Fruit fly (Drosophila melanogaster) S2 (cell line): Measurements from ENCODE around the gene CG32270.

Experiments
- CG8478 ChIP-seq: fragments of >200 bp; optimal IDR thresholded peaks from 2 replicates; lab custom pipeline; 2018
- CTCF ChIP-seq, 2 experiments: fragments of >200 bp; optimal IDR thresholded peaks; 2 replicates each; lab custom pipeline; 2018

Gene CG32270

dm6 chr3L:3186364-3186763 is 22.4 kb downstream of the CG32270 start, which contains the start of gene CG32284:
TSS of gene CG32284 (plus strand) at chr3L:3186664.
- TF ChIP-seq CTCF (optimal IDR thresholded peaks at IDR 0.05; lab: Kevin White, UChicago) (no peak), CG8478 (lab: Kevin White, UChicago) (no peak)

- no peak for TF ChIP-seq CTCF (optimal IDR thresholded peaks at IDR 0.05; lab: Kevin White, UChicago)
- no peak for TF ChIP-seq CG8478 (lab: Kevin White, UChicago)
These were observed 24.7 kb downstream of the CG32270 start, which contains the start of gene CG42494 for dm6 chr3L:3184104-3184503. TSS of gene CG42494 (plus strand) at chr3L:3184404.

- TF ChIP-seq CTCF (optimal IDR thresholded peaks at IDR 0.05; lab: Kevin White, UChicago) (no peak), CG8478 (lab: Kevin White, UChicago) (no peak)
These were observed 29.3 kb downstream of the CG32270 start for dm6 chr3L:3179474-3179873.

dm6 chr3L:3178530-3179096 is 30.2 kb downstream of the CG32270 start, which contains the start of the genes MnM and Girdin:
TSS of gene MnM (minus strand) at chr3L:3178580.
TSS of gene Girdin (plus strand) at chr3L:3178930.
- TF ChIP-seq CG8478 (lab: Kevin White, UChicago), result no peak
- TF ChIP-seq CTCF (optimal IDR thresholded peaks at IDR 0.05; lab: Kevin White, UChicago), result peak in 1 of 2 experiments; percentile 46

- TF ChIP-seq CTCF (optimal IDR thresholded peaks at IDR 0.05; lab: Kevin White, UChicago), result no peak
- no peak for TF ChIP-seq CG8478 (lab: Kevin White, UChicago)
These were observed 30.9 kb downstream of the CG32270 start for dm6 chr3L:3177872-3178271.

dm6 chr3L:3172445-3172844 is 36.3 kb downstream of the CG32270 start, which contains the start of gene CG14963:
TSS of gene CG14963 (minus strand) at chr3L:3172545.
- no peak for TF ChIP-seq CTCF (optimal IDR thresholded peaks at IDR 0.05; lab: Kevin White, UChicago)

- no peak for TF ChIP-seq CG8478 (lab: Kevin White, UChicago)
- no peak for TF ChIP-seq CTCF (optimal IDR thresholded peaks at IDR 0.05; lab: Kevin White, UChicago)
These were observed 39.7 kb downstream of the CG32270 start, which contains the start of the genes CG32278 and CG32281 for dm6 chr3L:3169107-3169506. TSS of gene CG32278 (plus strand) at chr3L:3169286. TSS of gene CG32281 (plus strand) at chr3L:3169375.

- TF ChIP-seq CG8478 (lab: Kevin White, UChicago), result no peak
- TF ChIP-seq CTCF (optimal IDR thresholded peaks at IDR 0.05; lab: Kevin White, UChicago), result no peak
These were observed 42.5 kb downstream of the CG32270 start, which contains the start of gene Asciz for dm6 chr3L:3166200-3166695. TSS of gene Asciz (minus strand) at chr3L:3166250.

dm6 chr3L:3165399-3165798 is 43.4 kb downstream of the CG32270 start:
- TF ChIP-seq CTCF (optimal IDR thresholded peaks at IDR 0.05; lab: Kevin White, UChicago), result no peak
- TF ChIP-seq CG8478 (lab: Kevin White, UChicago), result no peak

dm6 chr3L:3164951-3165350 is 43.8 kb downstream of the CG32270 start, which contains the start of gene CG32280:
TSS of gene CG32280 (plus strand) at chr3L:3165181.
- no peak for TF ChIP-seq CG8478 (lab: Kevin White, UChicago)
- no peak for TF ChIP-seq CTCF (optimal IDR thresholded peaks at IDR 0.05; lab: Kevin White, UChicago)

dm6 chr3L:3162584-3162983 is 46.2 kb downstream of the CG32270 start:
- TF ChIP-seq CG8478 (lab: Kevin White, UChicago) (no peak), CTCF (optimal IDR thresholded peaks at IDR 0.05; lab: Kevin White, UChicago) (no peak)

dm6 chr3L:3161968-3162367 is 46.8 kb downstream of the CG32270 start, which contains the start of gene rasp:
TSS of gene rasp (plus strand) at chr3L:3162180.
- no peak for TF ChIP-seq CTCF (optimal IDR thresholded peaks at IDR 0.05; lab: Kevin White, UChicago)
- TF ChIP-seq CG8478 (lab: Kevin White, UChicago), result no peak

- no peak for TF ChIP-seq CTCF (optimal IDR thresholded peaks at IDR 0.05; lab: Kevin White, UChicago)
These were observed 49.2 kb downstream of the CG32270 start, which contains the start of the genes ND-30 and CG15812 for dm6 chr3L:3159309-3160194. TSS of gene ND-30 (minus strand) at chr3L:3159578. TSS of gene CG15812 (plus strand) at chr3L:3159991.

dm6 chr3L:3157651-3158050 is 51.1 kb downstream of the CG32270 start:
- TF ChIP-seq CG8478 (lab: Kevin White, UChicago) (no peak), CTCF (optimal IDR thresholded peaks at IDR 0.05; lab: Kevin White, UChicago) (peak; percentile 50 to 59)
